Fruit fly (Drosophila melanogaster) Kc167 (cell line): ENCODE results near the gene CG7408.

Experiments used
- Myc ChIP-seq: fragments of >200 bp; optimal IDR thresholded peaks from 2 replicates; lab custom pipeline; 2017; ENCODE audit warnings: missing external identifiers
- Sin3A ChIP-seq: fragments of >200 bp; optimal IDR thresholded peaks from 2 replicates; lab custom pipeline; 2018; ENCODE audit warnings: missing external identifiers
- h ChIP-seq: fragments of >200 bp; optimal IDR thresholded peaks from 3 replicates; lab custom pipeline; 2018; ENCODE audit warnings: missing external identifiers
- insv ChIP-seq: fragments of >200 bp; optimal IDR thresholded peaks from 3 replicates; lab custom pipeline; 2018; ENCODE audit warnings: missing external identifiers
- psq ChIP-seq: fragments of >200 bp; optimal IDR thresholded peaks from 2 replicates; lab custom pipeline; 2017; ENCODE audit warnings: missing external identifiers
- ttk ChIP-seq: sonication (Bioruptor generic); optimal IDR thresholded peaks from 2 replicates; lab custom pipeline; 2017; ENCODE audit warnings: missing external identifiers

The CG7408 gene

DNA sequence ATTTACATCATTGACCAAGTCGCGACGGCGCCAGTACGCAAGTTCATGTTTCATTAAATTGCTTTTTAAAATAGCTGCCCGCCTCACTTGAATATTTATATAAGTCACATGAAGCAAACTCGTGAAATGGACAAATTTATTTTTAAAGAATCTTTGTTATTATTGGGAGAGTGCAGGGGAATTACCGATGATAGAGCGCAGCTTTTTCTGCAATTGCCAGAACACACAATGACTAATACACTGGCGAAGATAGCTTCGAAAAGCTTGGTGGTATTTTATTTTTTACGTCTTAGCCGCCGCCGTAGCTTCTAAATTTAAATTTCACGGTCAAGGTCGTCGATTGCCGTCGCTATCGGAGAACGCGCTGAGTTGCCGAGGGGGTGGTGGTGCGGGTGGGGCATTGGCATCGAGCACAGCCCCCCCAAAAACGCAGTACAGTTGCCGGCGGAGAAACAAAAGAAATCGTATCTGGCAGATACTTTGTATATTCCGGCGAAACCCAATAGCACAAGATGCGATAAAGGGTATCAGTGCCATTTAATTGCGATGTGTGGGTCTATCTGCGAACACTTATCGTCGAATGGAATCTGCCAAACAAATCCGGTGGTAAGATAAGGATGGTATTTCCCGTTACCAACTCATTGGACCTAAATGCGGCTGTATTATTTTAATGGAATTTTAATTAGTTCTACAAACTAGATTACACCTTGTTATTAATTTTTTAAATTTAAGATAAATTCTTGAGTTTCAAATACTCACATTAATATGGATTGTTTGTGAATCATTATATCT is 34.3 kb downstream of the CG7408 start:
- TF ChIP-seq ttk (no peak), insv (lab: Kevin White, UChicago) (no peak), Sin3A (lab: Kevin White, UChicago) (no peak), h (lab: Kevin White, UChicago) (no peak), Myc (lab: Kevin White, UChicago) (no peak), psq (lab: Kevin White, UChicago) (no peak)

DNA sequence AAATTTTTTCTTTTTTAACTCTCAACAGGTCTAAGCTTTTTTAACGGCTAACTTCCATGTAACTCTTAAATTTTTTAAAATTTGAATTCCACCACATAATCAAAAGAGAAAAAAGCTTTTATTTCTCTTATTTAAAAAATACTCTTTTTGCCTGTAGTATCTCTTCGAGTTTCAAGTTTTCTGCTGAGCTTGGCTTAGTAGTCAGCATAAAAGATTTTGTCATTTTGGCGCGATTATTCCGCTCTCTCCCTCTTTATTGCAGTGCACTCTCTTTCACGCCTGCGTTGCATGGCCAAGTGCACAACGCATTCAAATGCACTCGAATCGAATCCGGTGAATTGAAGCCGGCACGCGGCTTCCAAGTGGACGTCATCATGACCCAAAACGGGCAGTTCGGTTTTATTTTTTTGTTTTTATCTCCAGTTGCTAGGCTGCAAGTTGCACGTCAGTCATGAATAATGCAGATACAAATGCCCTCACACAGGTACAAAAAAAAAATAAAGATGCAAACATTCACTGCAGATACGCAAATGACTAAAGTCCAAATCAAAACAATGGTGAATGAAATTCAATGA is 35.2 kb downstream of the CG7408 start:
- TF ChIP-seq Myc (lab: Kevin White, UChicago) (no peak), h (lab: Kevin White, UChicago) (no peak), ttk (no peak), insv (lab: Kevin White, UChicago) (no peak), Sin3A (lab: Kevin White, UChicago) (no peak), psq (lab: Kevin White, UChicago) (no peak)

DNA sequence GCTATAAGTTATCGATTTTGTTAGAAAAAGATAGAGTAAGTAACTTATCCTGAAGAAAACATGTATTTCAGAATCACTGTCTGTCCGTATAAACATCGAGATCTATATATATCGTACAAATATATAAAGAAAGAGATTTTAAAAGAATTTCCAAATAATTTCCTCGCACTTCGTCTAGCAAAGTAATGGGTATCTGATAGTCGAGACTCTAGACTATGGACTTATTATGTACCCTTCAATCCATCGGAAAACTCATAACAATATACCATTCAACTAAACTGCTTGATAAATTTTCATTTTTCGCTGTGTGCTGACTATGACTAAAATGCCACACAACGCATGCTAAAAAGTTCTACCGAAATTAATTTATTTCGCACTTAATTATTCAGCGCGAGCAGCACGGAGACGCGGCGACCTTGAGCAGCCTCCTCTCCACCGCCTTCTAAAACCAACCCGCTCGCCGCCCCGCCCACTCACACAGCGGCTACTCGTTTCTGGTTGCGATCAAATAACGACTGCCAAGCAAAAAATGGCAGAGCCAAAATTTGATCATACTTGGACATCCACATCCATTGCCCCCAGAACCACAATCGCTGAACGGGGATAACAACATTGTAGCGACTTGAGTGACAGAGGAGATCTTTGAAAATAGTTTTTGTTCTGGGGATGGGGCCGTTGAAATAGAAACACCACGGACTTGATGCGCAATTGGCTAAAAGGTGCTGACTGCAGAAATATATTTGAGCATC is 37.1 kb downstream of the CG7408 start:
- TF ChIP-seq ttk (no peak), insv (lab: Kevin White, UChicago) (no peak), Sin3A (lab: Kevin White, UChicago) (no peak), Myc (lab: Kevin White, UChicago) (no peak), h (lab: Kevin White, UChicago) (no peak), psq (lab: Kevin White, UChicago) (no peak)

DNA sequence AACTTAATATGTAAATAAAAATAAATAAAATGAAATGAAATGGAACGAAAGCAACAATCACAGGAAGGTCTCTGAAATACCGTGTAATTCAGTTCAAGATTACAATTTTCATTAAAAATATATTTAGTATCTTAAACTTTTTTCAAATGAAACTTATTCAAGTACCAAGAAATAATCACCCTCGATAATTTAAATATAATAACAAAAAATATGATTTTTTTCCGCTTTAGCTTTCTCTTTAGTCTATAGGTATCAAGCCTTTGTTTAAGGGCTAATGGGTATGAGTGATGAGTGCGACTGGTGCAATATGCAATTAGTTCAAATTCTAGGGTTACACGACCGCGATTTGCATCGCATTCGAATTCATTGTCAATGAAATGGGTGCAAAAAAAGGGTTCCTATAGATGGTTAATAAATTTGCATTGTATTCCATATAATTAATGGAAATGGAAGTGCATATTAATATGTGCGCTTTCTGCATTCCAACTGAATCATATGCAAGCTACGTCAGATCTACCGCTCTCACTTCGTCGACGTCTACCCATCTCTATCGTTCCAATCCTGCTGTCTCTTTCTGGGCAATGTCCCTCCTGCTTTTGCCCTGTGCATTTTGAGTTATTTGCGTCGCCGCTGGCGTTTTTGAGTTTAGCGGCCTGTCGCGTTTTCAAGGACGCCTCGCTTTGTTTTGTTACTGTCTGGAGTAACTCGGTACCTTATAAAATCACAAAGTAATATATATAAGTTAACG is 39.0 kb downstream of the CG7408 start:
- no peak for TF ChIP-seq Sin3A (lab: Kevin White, UChicago)

DNA sequence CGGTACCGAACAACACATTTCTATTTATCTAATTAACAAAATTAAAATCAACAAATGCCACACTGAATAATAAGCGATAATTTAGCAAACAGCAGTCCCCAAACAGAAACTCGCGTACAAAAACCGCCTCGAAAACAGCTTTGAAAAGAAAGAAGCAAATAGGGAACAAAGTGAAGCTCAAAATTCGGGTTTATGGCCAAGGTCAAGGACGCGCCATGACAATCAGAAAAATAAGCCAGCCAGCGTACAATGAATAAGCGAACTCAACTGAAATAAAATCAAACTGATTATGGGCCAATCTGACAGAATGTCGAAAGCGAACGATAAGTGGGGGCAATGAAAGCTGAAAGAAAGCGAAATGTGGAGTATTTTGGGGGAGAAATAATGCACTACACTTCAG is 42.6 kb downstream of the CG7408 start:
- TF ChIP-seq psq (lab: Kevin White, UChicago) (no peak), ttk (no peak), Myc (lab: Kevin White, UChicago) (no peak), Sin3A (lab: Kevin White, UChicago) (no peak)

DNA sequence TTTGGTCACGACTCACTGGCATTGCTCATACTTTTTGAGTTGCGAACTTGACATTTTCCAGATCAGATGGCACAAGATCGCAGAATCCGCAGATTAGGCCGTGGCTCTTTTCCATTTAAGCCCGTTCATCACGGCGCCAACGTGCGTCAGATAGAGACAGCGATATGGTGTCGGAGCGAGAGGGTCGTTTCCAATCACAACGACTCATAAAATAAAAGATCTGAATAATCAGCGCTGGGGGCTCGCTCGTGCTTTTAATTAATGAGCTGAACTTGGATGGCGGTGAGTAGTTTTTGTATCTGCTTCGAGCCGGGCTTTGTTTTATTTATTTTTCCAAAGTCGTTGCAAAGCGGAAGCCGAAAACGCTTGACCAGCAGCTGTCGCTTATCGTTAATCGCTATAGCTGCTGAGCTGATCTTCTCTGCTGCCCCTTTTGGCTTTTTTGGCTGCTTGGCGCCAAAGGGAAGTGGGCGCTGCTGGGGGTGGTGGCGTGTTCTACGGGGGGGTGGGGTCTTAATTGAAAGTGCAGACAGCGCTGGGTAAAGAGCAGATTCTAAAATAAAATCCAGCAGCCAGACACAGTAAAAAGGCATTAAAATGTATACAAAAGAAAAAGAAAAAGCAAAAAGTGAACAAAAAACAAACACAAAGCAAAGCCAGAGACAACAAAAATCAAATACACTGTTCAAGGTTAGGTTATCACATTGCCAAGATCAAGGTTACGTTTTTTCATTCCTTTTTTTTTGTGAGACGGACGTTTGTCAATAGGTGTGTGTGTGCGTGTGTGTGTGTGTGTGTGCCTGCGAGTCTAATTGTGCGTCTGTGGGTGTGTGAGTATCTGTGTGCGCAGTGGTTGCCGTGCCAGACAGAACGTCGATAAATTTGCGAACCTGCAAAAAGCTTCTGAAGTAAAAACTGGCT is 43.5 kb downstream of the CG7408 start:
- TF ChIP-seq Sin3A (lab: Kevin White, UChicago) (no peak), insv (lab: Kevin White, UChicago) (no peak), Myc (lab: Kevin White, UChicago) (no peak), ttk (no peak), psq (lab: Kevin White, UChicago) (no peak), h (lab: Kevin White, UChicago) (no peak)

DNA sequence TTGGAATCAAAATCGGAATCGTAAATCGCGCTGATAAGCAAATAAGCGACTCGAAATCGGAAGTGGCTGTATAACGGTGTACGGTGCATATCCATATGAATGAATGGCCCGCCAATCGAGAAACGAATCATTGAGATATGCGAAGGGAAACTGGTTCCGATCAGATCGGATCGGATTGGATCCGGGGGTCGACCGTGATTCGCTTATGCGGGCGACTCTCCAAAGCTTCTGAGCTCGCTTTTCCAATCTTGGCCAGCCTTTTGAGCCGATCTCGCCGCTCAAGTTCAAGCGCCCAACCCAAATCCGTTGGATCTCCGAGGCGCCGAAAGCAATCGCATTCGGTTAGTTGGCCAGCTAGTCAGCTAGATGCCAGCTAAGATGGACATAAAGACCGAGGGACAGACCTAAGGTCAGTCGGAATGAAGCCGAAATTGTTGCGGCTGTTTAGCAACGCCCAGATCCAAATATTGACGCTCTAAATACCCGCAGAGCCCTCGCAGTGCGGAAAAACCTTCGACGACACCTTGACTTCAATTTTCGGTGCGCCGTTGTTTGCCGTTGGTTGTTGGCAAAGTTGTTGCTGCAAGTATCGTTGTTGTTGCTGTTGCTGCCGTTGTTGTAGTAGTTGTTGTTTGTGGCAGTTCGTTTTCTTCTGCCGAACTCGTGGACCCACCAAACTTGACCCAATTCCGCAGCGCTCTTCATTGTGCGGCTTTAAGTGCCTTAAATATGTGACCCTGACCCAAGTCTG is 45.3 kb downstream of the CG7408 start:
- no peak for TF ChIP-seq Sin3A (lab: Kevin White, UChicago)
- no peak for TF ChIP-seq Myc (lab: Kevin White, UChicago)
- no peak for TF ChIP-seq ttk
- TF ChIP-seq h (lab: Kevin White, UChicago): no peak
- no peak for TF ChIP-seq psq (lab: Kevin White, UChicago)
- no peak for TF ChIP-seq insv (lab: Kevin White, UChicago)

DNA sequence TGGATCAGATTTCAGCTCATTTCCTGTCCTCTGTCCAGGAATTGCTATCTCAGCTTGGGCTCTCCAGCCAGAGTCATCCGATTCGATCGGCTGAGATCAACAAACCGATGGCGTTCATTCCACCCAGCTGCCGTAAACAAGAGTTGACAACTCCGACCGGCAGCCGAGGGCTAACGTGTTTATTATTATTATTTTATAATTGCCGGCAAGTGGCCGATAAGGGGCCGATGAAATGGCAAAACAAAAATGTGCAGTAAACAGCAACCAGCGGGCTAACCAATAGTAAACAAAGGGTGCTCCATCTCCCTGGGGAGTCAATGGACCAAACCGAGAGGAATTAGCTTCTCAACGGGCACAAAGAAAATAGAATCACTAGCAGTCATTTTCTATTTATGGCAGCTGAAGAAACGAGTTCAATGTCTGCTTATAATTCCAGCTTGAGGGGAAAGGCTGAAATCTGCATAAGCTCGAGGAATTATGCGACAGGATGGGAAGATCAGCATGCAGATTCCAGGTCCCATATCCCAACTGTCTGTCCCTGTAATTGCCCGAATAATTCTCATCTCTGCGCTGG is 46.4 kb downstream of the CG7408 start:
- TF ChIP-seq Myc (lab: Kevin White, UChicago) (no peak), psq (lab: Kevin White, UChicago) (no peak), ttk (no peak), insv (lab: Kevin White, UChicago) (no peak), h (lab: Kevin White, UChicago) (no peak), Sin3A (lab: Kevin White, UChicago) (no peak)

DNA sequence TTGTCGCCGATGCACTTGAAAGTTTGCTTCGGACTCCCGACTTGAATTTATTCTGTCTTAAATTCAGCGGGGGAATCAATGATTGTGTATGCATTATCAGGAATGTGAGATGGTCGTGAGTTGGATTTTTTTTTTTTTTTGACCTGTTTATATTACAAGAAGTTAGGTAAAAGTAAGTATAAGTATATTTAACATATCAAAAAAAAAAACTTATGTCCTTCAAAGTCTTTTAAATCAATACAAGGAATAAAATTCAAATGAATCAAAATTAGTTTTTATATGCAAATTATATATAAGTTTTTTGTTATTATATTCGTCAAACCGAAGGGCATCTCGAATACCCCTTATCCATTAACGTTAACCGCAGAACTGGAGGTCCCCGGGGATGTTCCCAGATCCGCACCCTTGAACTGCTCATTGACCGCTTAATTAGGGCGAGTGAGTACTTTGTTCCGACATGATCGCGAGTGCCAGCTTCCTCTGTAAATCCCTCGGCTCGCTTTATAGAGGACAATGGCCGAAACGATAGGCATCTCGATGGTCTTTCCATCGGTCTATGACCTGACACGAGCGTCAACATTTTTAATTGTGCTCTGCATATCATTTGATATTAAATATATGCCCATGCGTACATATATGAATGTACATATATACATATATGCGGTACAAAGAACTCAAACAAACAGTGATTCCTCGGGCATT is 47.8 kb downstream of the CG7408 start:
- no peak for TF ChIP-seq psq (lab: Kevin White, UChicago)
- TF ChIP-seq Sin3A (lab: Kevin White, UChicago): no peak
- no peak for TF ChIP-seq h (lab: Kevin White, UChicago)
- no peak for TF ChIP-seq Myc (lab: Kevin White, UChicago)
- TF ChIP-seq insv (lab: Kevin White, UChicago): no peak
- TF ChIP-seq ttk: no peak
